Worm (Caenorhabditis elegans) whole organism, late embryonic: ENCODE results near the gene Y42A5A.1.

Source experiments
- K02D7.2 ChIP-seq: sonication (generic microtip); optimal IDR thresholded peaks from 2 replicates; lab custom pipeline; 2017; ENCODE audit warnings: mild to moderate bottlenecking, missing genetic modification characterization, missing compliant biosample characterization
- ahr-1 ChIP-seq: sonication (generic microtip); optimal IDR thresholded peaks from 2 replicates; lab custom pipeline; 2016; ENCODE audit warnings: missing genetic modification characterization, missing compliant biosample characterization
- ceh-31 ChIP-seq: sonication (generic microtip); optimal IDR thresholded peaks from 2 replicates; lab custom pipeline; 2016; ENCODE audit warnings: missing genetic modification characterization, missing compliant biosample characterization
- ceh-34 ChIP-seq: sonication (generic microtip); optimal IDR thresholded peaks from 2 replicates; lab custom pipeline; 2016; ENCODE audit warnings: mild to moderate bottlenecking, missing genetic modification characterization, missing compliant biosample characterization
- madf-2 ChIP-seq: sonication (generic microtip); optimal IDR thresholded peaks from 2 replicates; lab custom pipeline; 2017; ENCODE audit warnings: missing genetic modification characterization, missing compliant biosample characterization
- nhr-11 ChIP-seq: fragments of 150-350 bp; optimal IDR thresholded peaks from 2 replicates; lab custom pipeline; 2014; ENCODE audit warnings: missing biosample characterization, missing genetic modification characterization
- pag-3 ChIP-seq: sonication (generic microtip); optimal IDR thresholded peaks from 2 replicates; lab custom pipeline; 2016; ENCODE audit warnings: missing compliant biosample characterization, missing genetic modification characterization, borderline replicate concordance
- pha-4 ChIP-seq: fragments of 150-350 bp; optimal IDR thresholded peaks from 2 replicates; lab custom pipeline; 2018; ENCODE audit warnings: missing biosample characterization, missing genetic modification reagents, missing genetic modification characterization
- tbx-2 ChIP-seq: sonication (generic microtip); optimal IDR thresholded peaks from 2 replicates; lab custom pipeline; 2016; ENCODE audit warnings: missing genetic modification characterization, missing compliant biosample characterization
- ttx-3 ChIP-seq: sonication (generic microtip); optimal IDR thresholded peaks from 2 replicates; lab custom pipeline; 2016; ENCODE audit warnings: missing genetic modification reagents, missing genetic modification characterization, missing compliant biosample characterization
- unc-42 ChIP-seq: sonication (generic microtip); optimal IDR thresholded peaks from 2 replicates; lab custom pipeline; 2016; ENCODE audit warnings: missing genotype, missing genetic modification characterization, missing compliant biosample characterization

- no peak for TF ChIP-seq ahr-1 (tag; lab: Kevin White, UChicago)
- no peak for TF ChIP-seq madf-2
- TF ChIP-seq ceh-34 (tag; lab: Kevin White, UChicago) = no peak
- no peak for TF ChIP-seq ceh-31
- no peak for TF ChIP-seq unc-42 (tag; lab: Kevin White, UChicago)
- no peak for TF ChIP-seq pha-4 (tag; lab: Kevin White, UChicago)
- no peak for TF ChIP-seq pag-3 (tag; lab: Kevin White, UChicago)
- no peak for TF ChIP-seq K02D7.2 (tag; lab: Kevin White, UChicago)
- no peak for TF ChIP-seq tbx-2
- TF ChIP-seq nhr-11 (tag; lab: Kevin White, UChicago) = no peak
- TF ChIP-seq ttx-3 (tag; lab: Kevin White, UChicago) = no peak
Measured at ce11 chrV:11118179-11118725, 30.5 kb downstream of the Y42A5A.1 start.
